Worm (Caenorhabditis elegans): ENCODE results near the gene obr-2.

DNA sequence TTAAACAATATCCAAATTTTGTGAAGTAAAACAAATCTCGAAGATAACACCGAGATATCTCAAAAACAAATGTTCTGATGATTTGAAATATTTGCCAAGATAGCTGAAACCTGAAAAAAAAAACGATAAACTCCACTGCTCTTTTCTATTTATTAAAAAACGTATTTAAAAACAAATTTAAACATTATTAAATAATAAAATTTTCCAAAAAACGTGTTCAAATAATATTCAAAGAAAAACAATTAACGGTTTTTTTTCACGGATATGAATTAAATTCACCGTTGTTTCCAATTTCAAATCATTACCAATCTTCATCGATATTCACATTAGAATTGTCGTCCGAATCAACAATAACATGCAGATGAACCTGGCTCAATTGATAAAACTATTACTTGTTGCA is 17.8 kb downstream of the obr-2 start, which contains the start of gene irld-14:
- no peak for TF ChIP-seq K12H6.12 (tag; optimal IDR thresholded peaks at IDR 0.05)
- TF ChIP-seq ztf-28 (GFP tag; IDR thresholded peaks at IDR 0.05), result no peak
- TF ChIP-seq nfya-2 (GFP tag; IDR thresholded peaks at IDR 0.05), result no peak
- TF ChIP-seq mcd-1 (GFP tag; IDR thresholded peaks at IDR 0.05), result no peak
- TF ChIP-seq sea-2 (GFP tag; IDR thresholded peaks at IDR 0.05), result no peak
- no peak for TF ChIP-seq ztf-22 (GFP tag; optimal IDR thresholded peaks at IDR 0.05)
